Worm (Caenorhabditis elegans) whole organism, early embryonic: ENCODE measurements around the gene F25F2.1.

Experiments
- B0310.2 ChIP-seq: sonication (generic microtip); optimal IDR thresholded peaks from 2 replicates; lab custom pipeline; 2016; ENCODE audit warnings: mild to moderate bottlenecking, missing genetic modification characterization, missing compliant biosample characterization
- F13C5.2 ChIP-seq: sonication (generic microtip); optimal IDR thresholded peaks from 2 replicates; lab custom pipeline; 2017; ENCODE audit warnings: mild to moderate bottlenecking, missing genetic modification characterization, inconsistent platforms, missing compliant biosample characterization
- ama-1 ChIP-seq: fragments of 150-350 bp; optimal IDR thresholded peaks from 2 replicates; lab custom pipeline; 2014
- ceh-36 ChIP-seq: sonication (generic microtip); optimal IDR thresholded peaks from 2 replicates; lab custom pipeline; 2016; ENCODE audit warnings: missing genetic modification characterization, inconsistent platforms, missing compliant biosample characterization
- ets-7 ChIP-seq: sonication (generic microtip); optimal IDR thresholded peaks from 2 replicates; lab custom pipeline; 2016; ENCODE audit warnings: missing genotype, missing genetic modification characterization, missing compliant biosample characterization
- flt-1 ChIP-seq: fragments of 200-800 bp; sonication (Bioruptor generic); IDR thresholded peaks from 2 replicates; pipeline ENCODE4 v1.3.6; 2022; ENCODE audit warnings: missing genetic modification characterization, missing compliant biosample characterization
- pes-1 ChIP-seq: fragments of 200-800 bp; sonication (Bioruptor generic); IDR thresholded peaks from 2 replicates; pipeline ENCODE4 v1.3.6; 2022; ENCODE audit warnings: missing genetic modification reagents, missing genetic modification characterization, missing compliant biosample characterization
- scrt-1 ChIP-seq: fragments of 200-800 bp; sonication (Bioruptor generic); IDR thresholded peaks from 2 replicates; pipeline ENCODE4 v1.3.6; 2022; ENCODE audit warnings: missing genetic modification characterization, missing compliant biosample characterization
- tbx-11 ChIP-seq: fragments of 200-800 bp; sonication (Bioruptor generic); IDR thresholded peaks from 2 replicates; pipeline ENCODE4 v1.3.6; 2022; ENCODE audit warnings: missing genetic modification characterization, missing compliant biosample characterization
- tbx-37 ChIP-seq: fragments of 200-800 bp; sonication (Bioruptor generic); conservative IDR thresholded peaks from 2 replicates; pipeline ENCODE4 v1.3.6; 2022; ENCODE audit warnings: missing genetic modification reagents, missing genetic modification characterization, missing compliant biosample characterization
- tra-4 ChIP-seq: sonication (generic microtip); optimal IDR thresholded peaks from 2 replicates; lab custom pipeline; 2017; ENCODE audit warnings: missing genetic modification characterization, missing compliant biosample characterization

DNA sequence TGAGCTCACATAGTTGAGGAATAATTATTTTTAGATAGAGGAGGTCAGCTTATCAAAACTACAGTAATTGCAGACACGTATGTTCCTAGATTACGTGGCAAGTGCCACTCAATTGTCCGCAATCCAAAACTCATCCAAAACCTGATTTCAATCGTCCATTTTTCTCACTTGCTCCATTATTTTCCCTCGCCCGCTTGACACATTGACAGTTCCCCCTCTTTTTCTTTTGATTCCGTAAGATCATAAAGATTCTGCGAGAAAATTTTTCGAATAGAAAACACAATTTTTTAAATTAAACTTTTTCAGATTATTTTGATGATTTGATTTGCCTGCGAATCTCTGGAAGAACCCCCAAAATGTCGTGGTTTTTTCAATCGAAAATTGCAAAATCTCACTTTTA, 40.1 kb downstream of the F25F2.1 start, which contains the start of gene M88.4:
- TF ChIP-seq scrt-1 (GFP tag; lab: Robert Waterston, UW) (no peak), ets-7 (tag; lab: Kevin White, UChicago) (no peak), ama-1 (no peak), F13C5.2 (tag; lab: Kevin White, UChicago) (no peak), tbx-11 (no peak), pes-1 (no peak), flt-1 (no peak), B0310.2 (tag; lab: Kevin White, UChicago) (no peak), ceh-36 (no peak), tbx-37 (GFP tag; lab: Robert Waterston, UW) (no peak), tra-4 (tag; lab: Kevin White, UChicago) (no peak)
